Worm (Caenorhabditis elegans) whole organism, mixed stage, embryonic: Measurements from ENCODE around the gene sams-3.

Experiments
- ces-1 ChIP-seq: fragments of 150-350 bp; optimal IDR thresholded peaks from 2 replicates; lab custom pipeline; 2014; ENCODE audit warnings: missing biosample characterization, missing genetic modification reagents, missing genetic modification characterization
- elt-1 ChIP-seq: sonication (generic microtip); optimal IDR thresholded peaks from 2 replicates; lab custom pipeline; 2017; ENCODE audit warnings: missing genetic modification characterization, mild to moderate bottlenecking, missing compliant biosample characterization, antibody characterized with exemption, moderate library complexity, borderline replicate concordance; ENCODE audit not compliant: insufficient read depth
- elt-3 ChIP-seq: fragments of 150-350 bp; optimal IDR thresholded peaks from 2 replicates; lab custom pipeline; 2014; ENCODE audit warnings: missing biosample characterization, missing genetic modification characterization
- lin-13 ChIP-seq: fragments of 150-350 bp; optimal IDR thresholded peaks from 2 replicates; lab custom pipeline; 2014; ENCODE audit warnings: missing biosample characterization, missing genetic modification characterization
- lsy-2 ChIP-seq: fragments of 150-350 bp; optimal IDR thresholded peaks from 2 replicates; lab custom pipeline; 2014; ENCODE audit warnings: missing biosample characterization, missing genetic modification characterization
- nhr-12 ChIP-seq: fragments of 150-350 bp; optimal IDR thresholded peaks from 2 replicates; lab custom pipeline; 2014; ENCODE audit warnings: missing biosample characterization, missing genetic modification characterization
- nhr-28 ChIP-seq: fragments of 150-350 bp; optimal IDR thresholded peaks from 2 replicates; lab custom pipeline; 2014; ENCODE audit warnings: missing biosample characterization, missing genetic modification characterization
- nhr-76 ChIP-seq: sonication (generic microtip); optimal IDR thresholded peaks from 2 replicates; lab custom pipeline; 2017; ENCODE audit warnings: missing biosample characterization, missing genetic modification characterization
- sem-2 ChIP-seq: fragments of 200-800 bp; sonication (Bioruptor generic); optimal IDR thresholded peaks from 2 replicates; lab custom pipeline; 2018; ENCODE audit warnings: mild to moderate bottlenecking, missing genetic modification characterization, missing compliant biosample characterization
- unc-39 ChIP-seq: fragments of 150-350 bp; optimal IDR thresholded peaks from 2 replicates; lab custom pipeline; 2014; ENCODE audit warnings: missing biosample characterization, missing genetic modification characterization
- unc-62 ChIP-seq: fragments of 150-350 bp; optimal IDR thresholded peaks from 2 replicates; lab custom pipeline; 2014; ENCODE audit warnings: missing biosample characterization, missing genetic modification reagents, missing genetic modification characterization

DNA sequence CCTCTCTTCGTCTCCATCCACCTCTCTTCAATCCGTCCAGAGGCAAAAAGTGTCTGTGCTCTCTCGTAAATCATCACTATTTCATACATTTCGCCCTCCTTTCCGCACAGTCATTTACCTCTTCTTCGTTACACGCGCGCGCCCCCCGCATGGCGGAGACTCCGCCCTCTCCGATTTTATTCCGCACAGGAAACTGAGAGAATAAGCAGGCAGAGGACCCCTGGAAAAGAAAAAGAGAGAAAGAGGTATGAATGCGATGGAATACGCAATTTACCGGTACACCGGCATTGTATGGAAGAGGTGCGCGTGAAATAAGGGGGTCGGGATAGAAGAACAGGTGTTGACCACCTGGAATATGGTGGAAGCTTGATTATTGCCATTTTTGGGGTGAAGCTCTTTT lies 12.3 kb downstream of the sams-3 start:
- no peak for TF ChIP-seq lin-13 (tag; lab: Kevin White, UChicago)
- no peak for TF ChIP-seq lsy-2 (tag; lab: Kevin White, UChicago)
- no peak for TF ChIP-seq nhr-76 (tag; lab: Kevin White, UChicago)
- TF ChIP-seq unc-62 (GFP tag; lab: Kevin White, UChicago), result no peak
- no peak for TF ChIP-seq unc-39
- no peak for TF ChIP-seq elt-1 (tag; lab: Kevin White, UChicago)
- no peak for TF ChIP-seq nhr-28
- TF ChIP-seq elt-3, result no peak
- no peak for TF ChIP-seq nhr-12 (tag; lab: Kevin White, UChicago)
- TF ChIP-seq ces-1 (GFP tag; lab: Kevin White, UChicago), result no peak
- no peak for TF ChIP-seq sem-2
